Worm (Caenorhabditis elegans) whole organism, L2 larva: ENCODE data around the gene tiar-1.

Source experiments
- R02D3.7 ChIP-seq: fragments of 150-350 bp; optimal IDR thresholded peaks from 2 replicates; lab custom pipeline; 2014; ENCODE audit warnings: missing biosample characterization, missing genetic modification characterization
- aly-2 ChIP-seq: fragments of 150-350 bp; optimal IDR thresholded peaks from 2 replicates; lab custom pipeline; 2014; ENCODE audit warnings: missing biosample characterization, missing genetic modification characterization
- skn-1 ChIP-seq: sonication (generic microtip); optimal IDR thresholded peaks from 2 replicates; lab custom pipeline; 2017; ENCODE audit warnings: missing biosample characterization, missing genetic modification characterization
- unc-62 ChIP-seq: fragments of 150-350 bp; optimal IDR thresholded peaks from 2 replicates; lab custom pipeline; 2014; ENCODE audit warnings: missing biosample characterization, missing genetic modification reagents, missing genetic modification characterization
- zag-1 ChIP-seq: fragments of 150-350 bp; optimal IDR thresholded peaks from 2 replicates; lab custom pipeline; 2014; ENCODE audit warnings: missing biosample characterization, missing genetic modification characterization

DNA sequence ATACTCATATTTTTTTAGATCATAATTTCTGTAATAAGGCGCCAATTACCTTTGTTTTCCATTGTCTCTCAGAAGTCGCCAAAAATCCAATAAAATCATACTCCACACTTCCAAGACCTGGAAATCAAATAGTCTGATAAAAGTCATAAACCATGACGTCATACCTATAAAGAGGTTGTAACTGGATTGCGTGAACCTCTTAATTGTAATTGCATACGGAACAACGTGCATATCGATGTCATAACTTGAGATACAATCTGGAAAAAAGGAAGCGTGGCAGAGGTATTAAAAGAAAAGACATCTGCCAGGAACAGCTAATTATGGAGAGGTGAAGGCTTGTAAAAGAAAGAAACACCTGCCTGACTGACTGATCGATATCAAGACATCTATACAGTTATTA is 30.5 kb upstream of the tiar-1 start, which contains the start of gene F10C1.9:
- TF ChIP-seq unc-62 (GFP tag; lab: Kevin White, UChicago), result no peak
- no peak for TF ChIP-seq zag-1
- no peak for TF ChIP-seq aly-2 (tag; lab: Kevin White, UChicago)
- TF ChIP-seq skn-1 (tag; lab: Kevin White, UChicago), result no peak
- no peak for TF ChIP-seq R02D3.7 (tag; lab: Kevin White, UChicago)
